Fruit fly (Drosophila melanogaster) whole organism: ENCODE data around the gene ScsbetaG.

Experiments
- CG8478 ChIP-seq: fragments of >200 bp; optimal IDR thresholded peaks from 2 replicates; lab custom pipeline; 2018; ENCODE audit warnings: inconsistent platforms
- Dll ChIP-seq: fragments of >200 bp; optimal IDR thresholded peaks from 2 replicates; lab custom pipeline; 2017
- EcR ChIP-seq, 2 experiments: fragments of >200 bp; optimal IDR thresholded peaks; 2 replicates each; lab custom pipeline; 2017; ENCODE audit warnings: missing biosample characterization in 2 of 2, missing genetic modification characterization in 2 of 2, missing genetic modification reagents in 2 of 2
- pan ChIP-seq: fragments of >200 bp; optimal IDR thresholded peaks from 2 replicates; lab custom pipeline; 2017
- psq ChIP-seq: fragments of >200 bp; optimal IDR thresholded peaks from 2 replicates; lab custom pipeline; 2017
- usp ChIP-seq: fragments of >200 bp; optimal IDR thresholded peaks from 2 replicates; lab custom pipeline; 2017; ENCODE audit warnings: missing biosample characterization, missing genetic modification characterization, mixed read lengths

ScsbetaG gene

dm6 chr3L:5529241-5529640, 34.2 kb downstream of the ScsbetaG start, which contains the start of gene Lkr:
Gene Lkr (minus strand): TSS chr3L:5529341.
- TF ChIP-seq CG8478 (lab: Kevin White, UChicago) = no peak

dm6 chr3L:5522904-5523428, 40.5 kb downstream of the ScsbetaG start:
- no peak for TF ChIP-seq CG8478 (lab: Kevin White, UChicago)
- no peak for TF ChIP-seq Dll (lab: Kevin White, UChicago)
- no peak for TF ChIP-seq EcR (GFP tag; optimal IDR thresholded peaks at IDR 0.05; lab: Kevin White, UChicago)
- TF ChIP-seq usp = no peak
- no peak for TF ChIP-seq psq (lab: Kevin White, UChicago)
- no peak for TF ChIP-seq pan (lab: Kevin White, UChicago)

- TF ChIP-seq CG8478 (lab: Kevin White, UChicago) (no peak), Dll (lab: Kevin White, UChicago) (no peak), pan (lab: Kevin White, UChicago) (no peak), usp (no peak), EcR (GFP tag; optimal IDR thresholded peaks at IDR 0.05; lab: Kevin White, UChicago) (no peak), psq (lab: Kevin White, UChicago) (no peak)
These were observed 51.5 kb downstream of the ScsbetaG start for dm6 chr3L:5511959-5512358.
